Worm (Caenorhabditis elegans): ENCODE measurements around the gene nhr-88.

The nhr-88 gene

DNA sequence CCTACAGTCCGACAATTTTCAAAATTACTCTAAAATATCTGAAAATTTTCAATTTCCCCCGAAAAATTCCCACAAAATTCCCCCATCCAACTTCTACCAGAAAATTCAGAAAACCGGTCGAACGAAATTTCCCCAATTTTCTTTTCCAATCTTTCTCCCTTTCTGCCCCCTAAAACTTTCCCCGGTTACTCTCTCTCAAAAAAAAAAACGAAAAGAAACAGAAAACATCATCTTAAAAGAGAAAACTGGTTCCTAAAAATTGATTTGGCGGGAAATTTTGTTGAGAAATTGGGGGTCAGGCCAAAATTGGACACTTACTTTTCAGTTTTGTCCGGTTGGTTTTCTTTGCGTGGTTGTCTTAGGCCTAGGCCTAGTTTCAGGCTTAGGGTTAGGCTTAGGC is 1.2 kb downstream of the nhr-88 start:
- TF ChIP-seq aly-2 (tag; optimal IDR thresholded peaks at IDR 0.05) = no peak
- TF ChIP-seq nhr-28 (tag; optimal IDR thresholded peaks at IDR 0.05) = no peak
- no peak for TF ChIP-seq elt-1 (tag; optimal IDR thresholded peaks at IDR 0.05)
- no peak for TF ChIP-seq egl-5 (tag; optimal IDR thresholded peaks at IDR 0.05)
- TF ChIP-seq fkh-10 (GFP tag; optimal IDR thresholded peaks at IDR 0.05) = no peak
- no peak for TF ChIP-seq lsy-12 (tag; optimal IDR thresholded peaks at IDR 0.05)
- TF ChIP-seq nhr-237 (tag; optimal IDR thresholded peaks at IDR 0.05) = no peak

DNA sequence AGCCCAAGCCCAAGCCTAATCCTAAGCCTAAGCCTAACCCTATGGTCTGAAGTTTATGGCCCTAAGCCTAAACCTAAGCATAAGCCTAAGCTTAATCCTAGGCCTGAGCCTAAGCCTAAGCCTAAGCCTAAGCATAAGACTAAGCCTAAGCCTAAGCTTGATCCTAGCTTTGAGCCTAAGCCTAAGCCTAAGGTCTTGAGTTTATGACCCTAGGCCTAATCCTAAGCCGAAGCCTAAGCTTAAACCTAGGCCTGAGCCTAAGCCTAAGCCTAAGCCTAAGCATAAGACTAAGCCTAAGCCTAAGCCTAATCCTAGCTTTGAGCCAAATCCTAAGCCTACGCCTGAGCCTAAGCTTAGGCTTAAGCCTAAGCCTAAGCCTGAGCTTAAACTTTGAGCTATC is 2.6 kb downstream of the nhr-88 start:
- TF ChIP-seq egl-27 (tag; optimal IDR thresholded peaks at IDR 0.05) = no peak
- no peak for TF ChIP-seq mml-1 (tag; optimal IDR thresholded peaks at IDR 0.05)
- no peak for TF ChIP-seq ceh-82 (tag; optimal IDR thresholded peaks at IDR 0.05)
- no peak for TF ChIP-seq unc-62 (GFP tag; optimal IDR thresholded peaks at IDR 0.05)
- TF ChIP-seq mdl-1 (tag; optimal IDR thresholded peaks at IDR 0.05) = no peak
- no peak for TF ChIP-seq elt-2 (tag; optimal IDR thresholded peaks at IDR 0.05)
- no peak for TF ChIP-seq pha-4 (tag; optimal IDR thresholded peaks at IDR 0.05)
- no peak for TF ChIP-seq sea-2 (GFP tag; optimal IDR thresholded peaks at IDR 0.05)
- no peak for TF ChIP-seq aly-2 (tag; optimal IDR thresholded peaks at IDR 0.05)
- TF ChIP-seq nhr-25 (tag; optimal IDR thresholded peaks at IDR 0.05) = no peak

DNA sequence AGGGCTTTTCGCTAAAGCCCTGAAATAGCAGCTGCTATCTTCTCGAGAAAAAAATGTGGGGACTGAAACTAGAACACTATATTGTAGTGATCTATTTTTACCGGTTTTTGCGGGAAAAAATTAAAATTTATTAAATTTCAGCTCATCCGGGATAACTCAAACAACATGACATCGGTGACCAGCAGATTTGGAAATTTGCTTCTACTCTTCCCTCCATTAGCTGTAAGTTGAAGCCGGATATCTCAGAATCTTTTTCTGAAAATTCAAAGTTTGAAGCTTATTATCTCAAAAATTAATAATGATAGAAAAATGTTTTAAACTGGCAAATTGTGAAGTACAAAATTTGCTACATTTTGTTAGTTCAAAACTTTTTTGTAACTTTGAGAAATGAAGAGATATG is 7.9 kb downstream of the nhr-88 start:
- no peak for TF ChIP-seq nhr-77 (tag; optimal IDR thresholded peaks at IDR 0.05)
- TF ChIP-seq daf-12 (tag; optimal IDR thresholded peaks at IDR 0.05) = no peak
- no peak for TF ChIP-seq nfya-1 (tag; optimal IDR thresholded peaks at IDR 0.05; ENCODE audit: insufficient read depth)
- no peak for TF ChIP-seq sea-2 (GFP tag; optimal IDR thresholded peaks at IDR 0.05)
- no peak for TF ChIP-seq nhr-237 (tag; optimal IDR thresholded peaks at IDR 0.05)
- TF ChIP-seq mdl-1 (tag; optimal IDR thresholded peaks at IDR 0.05) = no peak
- TF ChIP-seq fos-1 (tag; optimal IDR thresholded peaks at IDR 0.05) = no peak
- no peak for TF ChIP-seq egl-27 (tag; optimal IDR thresholded peaks at IDR 0.05)
- no peak for TF ChIP-seq elt-1 (tag; optimal IDR thresholded peaks at IDR 0.05)
- TF ChIP-seq egl-5 (tag; optimal IDR thresholded peaks at IDR 0.05) = no peak
- no peak for TF ChIP-seq hmg-11 (tag; optimal IDR thresholded peaks at IDR 0.05)
- TF ChIP-seq lin-15B (tag; optimal IDR thresholded peaks at IDR 0.05) = no peak
- no peak for TF ChIP-seq unc-39 (tag; optimal IDR thresholded peaks at IDR 0.05)
- TF ChIP-seq ceh-16 (tag; optimal IDR thresholded peaks at IDR 0.05) = no peak

DNA sequence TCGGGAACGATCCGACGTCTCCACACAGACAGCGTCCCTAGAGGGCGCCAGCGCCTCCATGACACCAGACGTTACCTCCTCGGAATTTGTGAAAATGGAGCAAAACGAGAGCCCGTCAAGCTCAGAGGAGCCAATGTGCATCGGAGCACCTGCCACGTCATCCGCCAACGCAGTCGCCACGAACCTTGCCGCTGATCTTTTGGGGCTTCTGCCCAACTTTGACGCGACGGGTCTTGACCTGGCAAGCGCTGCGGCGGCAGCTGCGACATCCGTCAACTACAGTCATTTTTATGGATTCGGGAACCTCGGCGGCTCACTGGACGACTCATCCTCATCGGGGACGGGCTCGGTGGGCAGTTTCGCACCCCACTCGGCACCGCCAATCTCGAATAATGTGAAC is 9.0 kb downstream of the nhr-88 start:
- TF ChIP-seq nhr-25 (tag; optimal IDR thresholded peaks at IDR 0.05) (no peak), elt-3 (tag; optimal IDR thresholded peaks at IDR 0.05) (no peak), nfya-1 (tag; optimal IDR thresholded peaks at IDR 0.05; ENCODE audit: insufficient read depth) (no peak), pha-4 (tag; optimal IDR thresholded peaks at IDR 0.05) (no peak), jun-1 (tag; optimal IDR thresholded peaks at IDR 0.05) (no peak), nhr-11 (tag; optimal IDR thresholded peaks at IDR 0.05) (no peak), nhr-43 (tag; optimal IDR thresholded peaks at IDR 0.05; ENCODE audit: poor library complexity, severe bottlenecking) (no peak), ztf-4 (tag; optimal IDR thresholded peaks at IDR 0.05) (no peak), nhr-12 (tag; optimal IDR thresholded peaks at IDR 0.05) (no peak), snpc-4 (tag; optimal IDR thresholded peaks at IDR 0.05) (no peak), R02D3.7 (tag; optimal IDR thresholded peaks at IDR 0.05) (no peak), ama-1 (optimal IDR thresholded peaks at IDR 0.05) (no peak), fkh-10 (GFP tag; optimal IDR thresholded peaks at IDR 0.05) (no peak), zag-1 (tag; optimal IDR thresholded peaks at IDR 0.05) (no peak), ZK546.5 (tag; optimal IDR thresholded peaks at IDR 0.05) (no peak), skn-1 (tag; optimal IDR thresholded peaks at IDR 0.05) (no peak)

DNA sequence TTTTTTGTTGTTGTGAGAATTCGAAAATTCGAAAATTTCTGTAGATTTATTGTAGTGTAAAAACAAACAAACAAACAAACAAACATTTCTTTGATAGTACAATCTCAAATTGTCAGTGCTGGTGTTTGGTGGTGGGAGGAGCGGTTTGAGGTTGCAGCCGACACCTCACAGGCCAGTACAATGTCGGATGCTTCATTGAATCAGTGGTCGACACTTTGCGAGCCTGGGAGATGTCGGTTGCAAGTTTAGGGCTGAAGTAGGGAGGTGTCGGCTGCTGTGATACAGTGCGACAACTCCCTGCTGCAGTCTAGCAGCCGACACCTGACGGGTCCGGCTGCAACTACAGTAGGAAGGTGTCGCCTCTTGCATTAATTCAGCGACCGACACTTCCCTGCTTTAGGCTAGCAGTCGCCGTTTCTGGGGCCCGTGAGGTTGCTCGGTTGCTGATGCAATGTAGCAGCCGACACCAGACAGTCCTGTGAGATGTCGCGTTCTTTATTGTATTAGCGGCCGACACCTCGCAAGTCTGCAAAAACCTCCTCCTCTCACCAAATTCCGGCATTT is 9.6 kb downstream of the nhr-88 start:
- no peak for TF ChIP-seq ama-1 (optimal IDR thresholded peaks at IDR 0.05)
- TF ChIP-seq snpc-4 (tag; optimal IDR thresholded peaks at IDR 0.05) = peak; percentile 43

All from whole organism, L3 larva.